Worm (Caenorhabditis elegans): ENCODE data around the gene F13A2.10.

F13A2.10 gene

DNA sequence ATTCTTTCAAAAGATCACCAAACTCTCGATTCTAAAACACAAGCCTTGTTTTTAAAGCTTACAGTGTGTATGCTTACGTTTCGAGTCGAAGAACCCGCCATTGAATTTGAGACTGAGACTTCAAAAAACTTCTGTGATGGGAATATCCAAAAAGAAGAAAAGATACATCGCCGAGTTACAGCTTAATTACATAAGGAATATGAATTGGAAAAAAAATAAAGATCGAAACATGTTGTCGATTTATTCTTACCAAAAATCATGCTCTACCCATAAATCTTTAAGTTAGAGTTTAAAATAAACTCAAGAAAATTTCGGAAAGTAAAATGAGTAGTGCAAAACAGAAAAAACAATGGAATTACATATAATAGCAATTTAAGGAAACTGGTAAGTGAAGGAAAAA is at the start of gene F13A2.10:
F13A2.10 (minus strand) TSS at position 101 of the 400 bp plus-strand sequence.
- TF ChIP-seq mab-9 (GFP tag; IDR thresholded peaks at IDR 0.05): no peak
- TF ChIP-seq ztf-11 (tag; optimal IDR thresholded peaks at IDR 0.05): no peak
- TF ChIP-seq C16A3.4 (tag; optimal IDR thresholded peaks at IDR 0.05): no peak
- no peak for TF ChIP-seq pax-3 (tag; optimal IDR thresholded peaks at IDR 0.05)
- no peak for TF ChIP-seq ceh-82 (tag; optimal IDR thresholded peaks at IDR 0.05)
- no peak for TF ChIP-seq efl-3 (GFP tag; optimal IDR thresholded peaks at IDR 0.05)
- no peak for TF ChIP-seq ceh-8 (GFP tag; optimal IDR thresholded peaks at IDR 0.05)
- no peak for TF ChIP-seq aly-2 (tag; optimal IDR thresholded peaks at IDR 0.05)
- no peak for TF ChIP-seq nhr-77 (tag; optimal IDR thresholded peaks at IDR 0.05)
- TF ChIP-seq dsc-1 (tag; optimal IDR thresholded peaks at IDR 0.05): no peak
- no peak for TF ChIP-seq nhr-19 (GFP tag; conservative IDR thresholded peaks at IDR 0.05)
- TF ChIP-seq fkh-10 (GFP tag; optimal IDR thresholded peaks at IDR 0.05): no peak
- no peak for TF ChIP-seq blmp-1 (tag; optimal IDR thresholded peaks at IDR 0.05)

DNA sequence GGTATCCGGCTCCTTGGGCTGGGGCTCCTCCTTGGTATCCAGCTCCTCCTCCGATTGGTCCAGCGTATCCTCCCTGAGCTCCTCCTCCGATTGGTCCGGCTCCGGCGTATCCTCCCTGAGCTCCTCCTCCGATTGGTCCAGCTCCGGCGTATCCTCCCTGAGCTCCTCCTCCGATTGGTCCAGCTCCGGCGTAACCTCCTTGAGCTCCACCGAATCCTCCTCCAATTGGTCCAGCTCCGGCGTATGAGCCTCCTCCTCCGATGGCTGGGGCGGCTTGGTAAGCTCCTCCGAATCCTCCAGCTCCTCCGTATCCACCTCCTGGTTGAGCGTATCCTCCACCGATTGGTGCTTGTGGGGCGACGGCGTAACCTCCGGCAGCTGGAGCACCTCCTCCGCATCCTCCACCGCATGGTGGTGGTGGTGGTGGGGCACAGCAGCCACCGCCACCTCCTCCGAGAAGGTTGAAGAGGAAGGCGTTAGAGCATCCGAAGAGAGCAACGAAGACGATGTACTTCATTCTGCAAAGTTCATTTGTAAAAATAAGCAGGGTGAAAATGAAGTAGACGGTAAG is 49.4 kb upstream of the F13A2.10 start, which contains the start of gene Y47D7A.13:
Y47D7A.13 (minus strand) TSS at position 517 of the 571 bp plus-strand sequence.
- TF ChIP-seq C04F5.9 (tag; optimal IDR thresholded peaks at IDR 0.05): no peak
- peak; percentile 52 for TF ChIP-seq ceh-8 (GFP tag; optimal IDR thresholded peaks at IDR 0.05)

- TF ChIP-seq lir-3 (tag; optimal IDR thresholded peaks at IDR 0.05; ENCODE audit: poor library complexity) (no peak), ceh-8 (GFP tag; optimal IDR thresholded peaks at IDR 0.05) (peak; percentile 62), mep-1 (tag; optimal IDR thresholded peaks at IDR 0.05) (no peak), nhr-237 (tag; optimal IDR thresholded peaks at IDR 0.05) (no peak), ceh-90 (tag; optimal IDR thresholded peaks at IDR 0.05) (no peak)
Observed at ce11 chrV:4432783-4433237, 46.7 kb upstream of the F13A2.10 start, which contains the start of gene Y47D7A.15. TSS of gene Y47D7A.15 (minus strand) at chrV:4433187.

DNA sequence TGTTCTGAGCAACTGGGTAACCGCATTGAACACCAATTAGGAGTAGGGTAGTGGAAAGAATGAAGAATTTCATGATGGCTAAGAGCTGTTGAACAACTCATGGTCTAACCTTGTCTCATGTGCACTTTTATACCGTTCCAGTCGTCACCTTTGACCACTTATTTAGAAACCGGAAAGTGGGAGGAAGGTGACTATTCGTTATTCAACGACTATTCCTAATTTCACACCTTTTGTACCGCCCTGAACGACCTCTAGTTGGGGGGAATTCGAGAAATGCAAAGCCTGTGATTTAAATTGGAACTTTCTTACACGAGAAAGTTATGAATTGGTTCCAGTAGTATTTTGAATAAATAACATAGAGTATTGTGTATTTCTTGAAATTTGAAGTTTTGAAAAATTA is 43.5 kb upstream of the F13A2.10 start, which contains the start of gene Y47D7A.12:
Y47D7A.12 (minus strand) TSS at position 101 of the 400 bp plus-strand sequence.
- TF ChIP-seq lin-39 (tag; optimal IDR thresholded peaks at IDR 0.05) (no peak), snpc-4 (tag; optimal IDR thresholded peaks at IDR 0.05) (no peak), nhr-19 (GFP tag; conservative IDR thresholded peaks at IDR 0.05) (no peak), mef-2 (tag; optimal IDR thresholded peaks at IDR 0.05) (no peak), aly-2 (tag; optimal IDR thresholded peaks at IDR 0.05) (no peak), lin-35 (GFP tag; optimal IDR thresholded peaks at IDR 0.05) (no peak)

DNA sequence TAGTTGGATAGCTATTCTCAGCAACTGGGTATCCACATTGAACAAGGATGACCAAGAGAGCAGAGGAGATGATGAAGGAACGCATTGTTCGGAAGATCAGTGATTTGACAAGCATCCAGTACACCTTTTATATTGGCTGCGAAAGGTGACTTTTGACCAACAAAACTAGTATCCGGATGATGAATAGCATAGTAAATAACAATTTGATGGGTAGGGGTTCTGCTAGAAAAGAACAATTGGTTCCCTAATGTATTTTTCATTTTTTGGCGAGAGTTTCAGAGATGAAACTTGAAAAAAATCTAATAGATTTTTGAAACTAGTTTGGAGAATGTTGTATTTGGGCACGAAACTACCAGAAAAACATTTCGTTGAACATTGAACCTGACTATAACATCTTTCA is 42.1 kb upstream of the F13A2.10 start, which contains the start of gene Y47D7A.11:
Y47D7A.11 (minus strand) TSS at position 101 of the 400 bp plus-strand sequence.
- TF ChIP-seq unc-98 (GFP tag; IDR thresholded peaks at IDR 0.05): no peak
- TF ChIP-seq zag-1 (tag; optimal IDR thresholded peaks at IDR 0.05): no peak

DNA sequence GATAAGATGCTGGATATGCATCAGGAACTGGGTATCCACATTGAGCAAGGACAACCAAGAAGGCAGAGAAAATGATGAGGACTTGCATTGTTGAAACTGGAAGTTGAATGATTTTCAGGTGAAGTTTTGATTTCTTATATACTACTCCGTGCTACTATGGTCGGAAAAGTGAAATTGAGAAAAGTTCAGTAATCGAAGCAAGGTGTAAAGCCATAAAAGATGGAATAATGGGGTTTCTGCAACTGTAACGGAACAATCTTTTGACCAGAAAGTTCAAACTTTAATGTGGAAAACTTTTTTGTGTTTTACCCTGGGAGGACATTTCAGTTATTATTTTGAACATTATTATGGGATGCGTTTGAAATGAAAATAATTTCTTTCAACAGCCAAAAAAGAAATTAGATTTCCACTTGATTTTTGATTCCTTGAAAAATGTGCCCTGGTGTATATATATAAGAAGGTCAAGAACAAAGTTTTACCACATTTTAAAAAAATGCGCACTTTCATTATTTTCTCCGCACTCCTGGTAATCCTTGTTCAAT is 37.9 kb upstream of the F13A2.10 start, which contains the start of the genes Y47D7A.9 and Y47D7A.19:
Y47D7A.9 (minus strand) TSS at position 101 of the 542 bp plus-strand sequence.
Y47D7A.19 (plus strand) TSS at position 492 of the 542 bp plus-strand sequence.
- TF ChIP-seq nhr-90 (tag; optimal IDR thresholded peaks at IDR 0.05; ENCODE audit: poor library complexity): no peak
- no peak for TF ChIP-seq nhr-237 (tag; optimal IDR thresholded peaks at IDR 0.05)
- no peak for TF ChIP-seq lsy-2 (tag; optimal IDR thresholded peaks at IDR 0.05)

ce11 chrV:4423087-4423486 is 37.0 kb upstream of the F13A2.10 start:
- TF ChIP-seq nhr-19 (GFP tag; conservative IDR thresholded peaks at IDR 0.05): no peak
- no peak for TF ChIP-seq snu-23 (GFP tag; optimal IDR thresholded peaks at IDR 0.05)
- TF ChIP-seq ztf-4 (tag; optimal IDR thresholded peaks at IDR 0.05): no peak
- no peak for TF ChIP-seq hlh-4 (tag; optimal IDR thresholded peaks at IDR 0.05)
- TF ChIP-seq lir-3 (tag; optimal IDR thresholded peaks at IDR 0.05; ENCODE audit: poor library complexity): no peak
- no peak for TF ChIP-seq mep-1 (tag; optimal IDR thresholded peaks at IDR 0.05)
- TF ChIP-seq swsn-7 (tag; optimal IDR thresholded peaks at IDR 0.05): no peak
- no peak for TF ChIP-seq rnt-1 (tag; optimal IDR thresholded peaks at IDR 0.05)
- TF ChIP-seq egl-13 (tag; optimal IDR thresholded peaks at IDR 0.05): no peak
- no peak for TF ChIP-seq nhr-77 (tag; optimal IDR thresholded peaks at IDR 0.05)
- TF ChIP-seq nhr-11 (tag; optimal IDR thresholded peaks at IDR 0.05): no peak
- no peak for TF ChIP-seq F16B12.6 (tag; optimal IDR thresholded peaks at IDR 0.05)
- TF ChIP-seq lin-39 (tag; optimal IDR thresholded peaks at IDR 0.05): no peak
- no peak for TF ChIP-seq irx-1 (tag; optimal IDR thresholded peaks at IDR 0.05)
